Fruit fly (Drosophila melanogaster) whole organism, prepupa: ENCODE data around the gene Epp.

Experiments
- Blimp-1 ChIP-seq: fragments of 200-800 bp; sonication (Bioruptor generic); optimal IDR thresholded peaks from 3 replicates; lab custom pipeline; 2017; ENCODE audit warnings: missing biosample characterization, missing genetic modification characterization, mild to moderate bottlenecking, moderate library complexity, missing genetic modification reagents
- CG10631 ChIP-seq: fragments of 200-800 bp; sonication (Bioruptor generic); optimal IDR thresholded peaks from 2 replicates; lab custom pipeline; 2016; ENCODE audit warnings: missing biosample characterization, missing genetic modification characterization
- CG10669 ChIP-seq: fragments of 200-800 bp; sonication (Bioruptor generic); optimal IDR thresholded peaks from 3 replicates; lab custom pipeline; 2018; ENCODE audit warnings: missing biosample characterization, mild to moderate bottlenecking, missing genetic modification characterization, moderate library complexity
- CG11294 ChIP-seq: fragments of 200-800 bp; sonication (Bioruptor generic); IDR thresholded peaks from 2 replicates; pipeline ENCODE4 v1.3.6; 2022; ENCODE audit warnings: missing biosample characterization, missing genetic modification characterization
- CG11762 ChIP-seq: fragments of 200-800 bp; sonication (Bioruptor generic); optimal IDR thresholded peaks from 3 replicates; lab custom pipeline; 2016; ENCODE audit warnings: missing biosample characterization, missing genetic modification characterization; ENCODE audit not compliant: insufficient read depth
- CG16779 ChIP-seq: fragments of 200-800 bp; sonication (Bioruptor generic); optimal IDR thresholded peaks from 3 replicates; lab custom pipeline; 2017; ENCODE audit warnings: missing biosample characterization, mild to moderate bottlenecking, missing genetic modification characterization
- CG3032 ChIP-seq: fragments of 200-800 bp; optimal IDR thresholded peaks from 2 replicates; lab custom pipeline; 2019; ENCODE audit warnings: missing biosample characterization, mild to moderate bottlenecking, missing genetic modification characterization, moderate library complexity
- CG34406 ChIP-seq: fragments of 200-800 bp; sonication (Bioruptor generic); optimal IDR thresholded peaks from 3 replicates; lab custom pipeline; 2016; ENCODE audit warnings: missing biosample characterization, missing genetic modification characterization
- CG4318 ChIP-seq: fragments of 200-800 bp; sonication (Bioruptor generic); optimal IDR thresholded peaks from 3 replicates; lab custom pipeline; 2017; ENCODE audit warnings: missing biosample characterization, mild to moderate bottlenecking, missing genetic modification characterization
- CG6854 ChIP-seq: fragments of 200-800 bp; sonication (Bioruptor generic); optimal IDR thresholded peaks from 2 replicates; lab custom pipeline; 2017; ENCODE audit warnings: missing biosample characterization, mild to moderate bottlenecking, missing genetic modification characterization
- CG8119 ChIP-seq: fragments of 200-800 bp; sonication (Bioruptor generic); IDR thresholded peaks from 3 replicates; pipeline ENCODE4 v1.3.6; 2022; ENCODE audit warnings: missing biosample characterization, missing genetic modification characterization
- CG8632 ChIP-seq: fragments of 200-800 bp; sonication (Bioruptor generic); optimal IDR thresholded peaks from 3 replicates; lab custom pipeline; 2016; ENCODE audit warnings: missing biosample characterization, missing genetic modification characterization
- CG9139 ChIP-seq: fragments of 200-800 bp; sonication (Bioruptor generic); optimal IDR thresholded peaks from 3 replicates; lab custom pipeline; 2017; ENCODE audit warnings: missing biosample characterization, mild to moderate bottlenecking, missing genetic modification characterization
- Eip75B ChIP-seq: fragments of 200-800 bp; sonication (Bioruptor generic); optimal IDR thresholded peaks from 3 replicates; lab custom pipeline; 2016; ENCODE audit warnings: missing biosample characterization, missing genetic modification characterization
- Ets21C ChIP-seq: fragments of 200-800 bp; sonication (Bioruptor generic); optimal IDR thresholded peaks from 3 replicates; lab custom pipeline; 2016; ENCODE audit warnings: missing biosample characterization, missing genetic modification characterization
- Ets96B ChIP-seq: fragments of 200-800 bp; optimal IDR thresholded peaks from 2 replicates; lab custom pipeline; 2019; ENCODE audit warnings: missing biosample characterization, mild to moderate bottlenecking, missing genetic modification characterization, moderate library complexity
- Gug ChIP-seq: fragments of 200-800 bp; sonication (Bioruptor generic); IDR thresholded peaks from 2 replicates; pipeline ENCODE4 v1.3.6; 2022; ENCODE audit warnings: missing biosample characterization, missing genetic modification characterization
- Hr38 ChIP-seq: sonication (Bioruptor generic); optimal IDR thresholded peaks from 2 replicates; lab custom pipeline; 2016; ENCODE audit warnings: missing biosample characterization, missing genetic modification characterization
- Hr39 ChIP-seq: fragments of 200-800 bp; sonication (Bioruptor generic); optimal IDR thresholded peaks from 2 replicates; lab custom pipeline; 2016; ENCODE audit warnings: missing biosample characterization, missing genetic modification characterization
- Hr4 ChIP-seq: fragments of 200-800 bp; sonication (Bioruptor generic); optimal IDR thresholded peaks from 3 replicates; lab custom pipeline; 2016; ENCODE audit warnings: missing biosample characterization, missing genetic modification characterization
- Met ChIP-seq: fragments of 200-800 bp; sonication (Bioruptor generic); optimal IDR thresholded peaks from 3 replicates; lab custom pipeline; 2016; ENCODE audit warnings: missing biosample characterization, missing genetic modification characterization
- Smox ChIP-seq: fragments of 200-800 bp; sonication (Bioruptor generic); optimal IDR thresholded peaks from 3 replicates; lab custom pipeline; 2016; ENCODE audit warnings: missing biosample characterization, missing genetic modification characterization
- Sox14 ChIP-seq: fragments of 200-800 bp; sonication (Bioruptor generic); optimal IDR thresholded peaks from 3 replicates; lab custom pipeline; 2016; ENCODE audit warnings: missing biosample characterization, missing genetic modification characterization
- Sox15 ChIP-seq: fragments of 200-800 bp; sonication (Bioruptor generic); optimal IDR thresholded peaks from 3 replicates; lab custom pipeline; 2016; ENCODE audit warnings: missing biosample characterization, missing genetic modification characterization
- acj6 ChIP-seq: fragments of 200-800 bp; sonication (Bioruptor generic); optimal IDR thresholded peaks from 3 replicates; lab custom pipeline; 2016; ENCODE audit warnings: missing biosample characterization, missing genetic modification characterization
- dac ChIP-seq: fragments of 200-800 bp; sonication (Bioruptor generic); optimal IDR thresholded peaks from 2 replicates; lab custom pipeline; 2017; ENCODE audit warnings: missing biosample characterization, mild to moderate bottlenecking, missing genetic modification characterization
- dsx ChIP-seq: fragments of 200-800 bp; optimal IDR thresholded peaks from 3 replicates; lab custom pipeline; 2019; ENCODE audit warnings: missing biosample characterization, mild to moderate bottlenecking, missing genetic modification characterization, moderate library complexity; ENCODE audit not compliant: poor library complexity, severe bottlenecking
- eg ChIP-seq: fragments of 200-800 bp; sonication (Bioruptor generic); IDR thresholded peaks from 3 replicates; pipeline ENCODE4 v1.3.6; 2022; ENCODE audit warnings: missing biosample characterization, missing genetic modification characterization
- esn ChIP-seq: fragments of 200-800 bp; sonication (Bioruptor generic); optimal IDR thresholded peaks from 2 replicates; lab custom pipeline; 2016; ENCODE audit warnings: missing biosample characterization, mild to moderate bottlenecking, missing genetic modification characterization, moderate library complexity
- fd59A ChIP-seq: fragments of 200-800 bp; sonication (Bioruptor generic); optimal IDR thresholded peaks from 2 replicates; lab custom pipeline; 2017; ENCODE audit warnings: missing biosample characterization, mild to moderate bottlenecking, missing genetic modification characterization, missing genetic modification reagents
- fd85E ChIP-seq: fragments of 200-800 bp; sonication (Bioruptor generic); optimal IDR thresholded peaks from 3 replicates; lab custom pipeline; 2016; ENCODE audit warnings: missing biosample characterization, missing genetic modification characterization
- fkh ChIP-seq: fragments of 200-800 bp; sonication (Bioruptor generic); optimal IDR thresholded peaks from 3 replicates; lab custom pipeline; 2017; ENCODE audit warnings: missing biosample characterization, mild to moderate bottlenecking, missing genetic modification characterization, moderate library complexity
- lz ChIP-seq: fragments of 200-800 bp; sonication (Bioruptor generic); optimal IDR thresholded peaks from 3 replicates; lab custom pipeline; 2016; ENCODE audit warnings: missing biosample characterization, missing genetic modification characterization
- net ChIP-seq: fragments of 200-800 bp; sonication (Bioruptor generic); optimal IDR thresholded peaks from 3 replicates; lab custom pipeline; 2016; ENCODE audit warnings: missing biosample characterization, missing genetic modification characterization
- pdm3 ChIP-seq: fragments of 200-800 bp; sonication (Bioruptor generic); optimal IDR thresholded peaks from 3 replicates; lab custom pipeline; 2016; ENCODE audit warnings: missing biosample characterization, missing genetic modification characterization
- salr ChIP-seq, 2 experiments: fragments of 200-800 bp; sonication (Bioruptor generic); optimal IDR thresholded peaks; 3 replicates each; lab custom pipeline; 2016 to 2018; ENCODE audit warnings: missing biosample characterization in 2 of 2, missing genetic modification characterization in 2 of 2, mild to moderate bottlenecking in 1 of 2
- spab ChIP-seq: fragments of 200-800 bp; sonication (Bioruptor generic); optimal IDR thresholded peaks from 2 replicates; lab custom pipeline; 2017; ENCODE audit warnings: missing biosample characterization, mild to moderate bottlenecking, missing genetic modification characterization, missing genetic modification reagents
- ss ChIP-seq, 2 experiments: fragments of 200-800 bp; sonication (Bioruptor generic); optimal IDR thresholded peaks; 2 replicates in 1 of 2; 3 replicates in 1 of 2; lab custom pipeline; 2017 to 2018; ENCODE audit warnings: mild to moderate bottlenecking in 2 of 2, missing biosample characterization in 2 of 2, missing genetic modification characterization in 2 of 2, moderate library complexity in 1 of 2
- vri ChIP-seq: fragments of 200-800 bp; sonication (Bioruptor generic); optimal IDR thresholded peaks from 3 replicates; lab custom pipeline; 2016; ENCODE audit warnings: missing biosample characterization, mild to moderate bottlenecking, missing genetic modification characterization

Gene Epp

DNA sequence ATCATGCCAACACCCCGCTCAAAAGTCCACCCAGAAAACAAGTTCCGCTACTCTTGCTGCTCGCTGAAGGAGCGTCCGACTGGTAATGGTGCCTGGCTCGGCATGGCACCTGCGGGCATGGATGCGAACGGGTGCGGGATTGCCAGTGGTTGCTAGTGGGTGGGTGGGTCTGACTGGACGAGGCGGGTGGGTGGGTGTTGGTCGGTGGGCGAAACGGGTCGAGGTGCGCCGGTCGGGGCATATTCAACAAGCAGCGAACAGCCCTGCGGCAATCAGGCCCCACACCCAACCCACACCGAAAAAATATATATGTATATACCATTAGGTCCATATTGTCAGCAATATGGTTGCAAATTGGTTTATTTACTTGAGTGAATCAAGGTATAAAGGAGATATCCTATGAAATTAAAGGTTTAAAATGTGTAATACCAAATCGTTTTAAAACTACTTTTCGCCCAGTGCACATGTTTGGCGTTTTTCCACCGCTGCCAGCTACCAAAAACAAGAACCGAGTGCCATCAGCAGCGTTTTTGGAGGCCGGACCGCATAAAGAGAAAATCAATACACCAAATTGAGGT, 18.0 kb upstream of the Epp start (continued):
- TF ChIP-seq fd85E (GFP tag; lab: Kevin White, UChicago) (no peak), vri (no peak), CG11762 (no peak), CG4318 (GFP tag; lab: Kevin White, UChicago) (peak; percentile 40), Sox15 (GFP tag; lab: Kevin White, UChicago) (no peak), Smox (GFP tag; lab: Kevin White, UChicago) (peak; percentile 54), lz (GFP tag; lab: Kevin White, UChicago) (peak; percentile 48), ss (GFP tag; optimal IDR thresholded peaks at IDR 0.05; lab: Kevin White, UChicago) (no peak), net (GFP tag; lab: Kevin White, UChicago) (peak; percentile 32), Hr38 (GFP tag; lab: Kevin White, UChicago) (no peak), fd59A (GFP tag; lab: Kevin White, UChicago) (no peak), CG9139 (GFP tag; lab: Kevin White, UChicago) (no peak), salr (GFP tag; optimal IDR thresholded peaks at IDR 0.05; lab: Kevin White, UChicago) (no peak), Eip75B (GFP tag; lab: Kevin White, UChicago) (no peak), CG34406 (peak; percentile 56), dac (no peak), Ets21C (GFP tag; lab: Kevin White, UChicago) (no peak), CG10631 (GFP tag; lab: Kevin White, UChicago) (peak; percentile 14), CG8632 (peak; percentile 23), Blimp-1 (GFP tag; lab: Kevin White, UChicago) (no peak), acj6 (GFP tag; lab: Kevin White, UChicago) (peak; percentile 48), CG6854 (GFP tag; lab: Kevin White, UChicago) (no peak), Gug (GFP tag; lab: Robert Waterston, UW) (peak; percentile 39), fkh (GFP tag; lab: Kevin White, UChicago) (no peak), pdm3 (GFP tag; lab: Kevin White, UChicago) (peak; percentile 30), esn (GFP tag; lab: Kevin White, UChicago) (peak; percentile 33), CG8119 (GFP tag; lab: Robert Waterston, UW) (peak; percentile 75), spab (GFP tag; lab: Kevin White, UChicago) (no peak), CG11294 (no peak; the same call in 1 of the 2 replicates), CG3032 (tag; lab: Kevin White, UChicago) (no peak), Hr39 (peak; percentile 53), Ets96B (tag; lab: Kevin White, UChicago) (peak; percentile 26), CG16779 (tag; lab: Kevin White, UChicago) (peak; percentile 2), dsx (GFP tag; lab: Kevin White, UChicago) (no peak), Met (GFP tag; lab: Kevin White, UChicago) (peak; percentile 34)
- TF ChIP-seq, all 60 proteins: peak for 36

- TF ChIP-seq fd59A (GFP tag; lab: Kevin White, UChicago), result no peak
- TF ChIP-seq CG8632, result no peak
- TF ChIP-seq Hr4 (GFP tag; lab: Kevin White, UChicago), result no peak
- no peak for TF ChIP-seq net (GFP tag; lab: Kevin White, UChicago)
- no peak for TF ChIP-seq Ets96B (tag; lab: Kevin White, UChicago)
- no peak for TF ChIP-seq CG11762
- no peak for TF ChIP-seq CG11294
- no peak for TF ChIP-seq Sox14
- no peak for TF ChIP-seq CG3032 (tag; lab: Kevin White, UChicago)
- no peak for TF ChIP-seq eg (GFP tag; lab: Robert Waterston, UW)
- TF ChIP-seq Sox15 (GFP tag; lab: Kevin White, UChicago), result no peak
- no peak for TF ChIP-seq CG10669 (GFP tag; lab: Kevin White, UChicago)
- TF ChIP-seq esn (GFP tag; lab: Kevin White, UChicago), result no peak
- TF ChIP-seq, all 60 proteins: peak for 0
Measured at dm6 chr3R:24008887-24009286, 16.2 kb upstream of the Epp start.
